Fruit fly (Drosophila melanogaster) whole organism: Measurements from ENCODE around the gene CG42831.

Experiments
- CG8478 ChIP-seq: fragments of >200 bp; optimal IDR thresholded peaks from 2 replicates; lab custom pipeline; 2018; ENCODE audit warnings: inconsistent platforms
- Dll ChIP-seq: fragments of >200 bp; optimal IDR thresholded peaks from 2 replicates; lab custom pipeline; 2017
- EcR ChIP-seq, 2 experiments: fragments of >200 bp; optimal IDR thresholded peaks; 2 replicates each; lab custom pipeline; 2017; ENCODE audit warnings: missing biosample characterization in 2 of 2, missing genetic modification characterization in 2 of 2, missing genetic modification reagents in 2 of 2
- pan ChIP-seq: fragments of >200 bp; optimal IDR thresholded peaks from 2 replicates; lab custom pipeline; 2017
- psq ChIP-seq: fragments of >200 bp; optimal IDR thresholded peaks from 2 replicates; lab custom pipeline; 2017
- usp ChIP-seq: fragments of >200 bp; optimal IDR thresholded peaks from 2 replicates; lab custom pipeline; 2017; ENCODE audit warnings: missing biosample characterization, missing genetic modification characterization, mixed read lengths

Gene CG42831

dm6 chr3L:10840867-10841266 lies 26.2 kb downstream of the CG42831 start:
- TF ChIP-seq psq (lab: Kevin White, UChicago) (no peak), usp (no peak), Dll (lab: Kevin White, UChicago) (no peak), pan (no peak), EcR (GFP tag; optimal IDR thresholded peaks at IDR 0.05; lab: Kevin White, UChicago) (no peak), CG8478 (lab: Kevin White, UChicago) (no peak)

- TF ChIP-seq CG8478 (lab: Kevin White, UChicago) = no peak
- no peak for TF ChIP-seq EcR (GFP tag; optimal IDR thresholded peaks at IDR 0.05; lab: Kevin White, UChicago)
- TF ChIP-seq psq (lab: Kevin White, UChicago) = no peak
- TF ChIP-seq Dll (lab: Kevin White, UChicago) = no peak
- no peak for TF ChIP-seq pan
- TF ChIP-seq usp = no peak
Observed at dm6 chr3L:10841905-10842304, 27.3 kb downstream of the CG42831 start.

- TF ChIP-seq pan (no peak), usp (no peak), Dll (lab: Kevin White, UChicago) (no peak), psq (lab: Kevin White, UChicago) (no peak), CG8478 (lab: Kevin White, UChicago) (no peak), EcR (GFP tag; optimal IDR thresholded peaks at IDR 0.05; lab: Kevin White, UChicago) (no peak)
Observed at dm6 chr3L:10842830-10843229, 28.2 kb downstream of the CG42831 start.

dm6 chr3L:10843273-10843672 lies 28.7 kb downstream of the CG42831 start:
- TF ChIP-seq psq (lab: Kevin White, UChicago) (no peak), pan (no peak), EcR (GFP tag; optimal IDR thresholded peaks at IDR 0.05; lab: Kevin White, UChicago) (no peak), CG8478 (lab: Kevin White, UChicago) (no peak)

- TF ChIP-seq pan (no peak), psq (lab: Kevin White, UChicago) (no peak), Dll (lab: Kevin White, UChicago) (no peak), CG8478 (lab: Kevin White, UChicago) (no peak), usp (no peak), EcR (GFP tag; optimal IDR thresholded peaks at IDR 0.05; lab: Kevin White, UChicago) (no peak)
Observed at dm6 chr3L:10843685-10844084, 29.1 kb downstream of the CG42831 start.

- no peak for TF ChIP-seq psq (lab: Kevin White, UChicago)
- TF ChIP-seq usp = no peak
- no peak for TF ChIP-seq Dll (lab: Kevin White, UChicago)
- no peak for TF ChIP-seq EcR (GFP tag; optimal IDR thresholded peaks at IDR 0.05; lab: Kevin White, UChicago)
- TF ChIP-seq pan = no peak
- no peak for TF ChIP-seq CG8478 (lab: Kevin White, UChicago)
Observed at dm6 chr3L:10844548-10845530, 30.2 kb downstream of the CG42831 start.

dm6 chr3L:10845758-10846157 lies 31.1 kb downstream of the CG42831 start:
- TF ChIP-seq CG8478 (lab: Kevin White, UChicago) = no peak

- TF ChIP-seq pan = peak; percentile 26
- no peak for TF ChIP-seq EcR (GFP tag; optimal IDR thresholded peaks at IDR 0.05; lab: Kevin White, UChicago)
Observed at dm6 chr3L:10847790-10848492, 33.3 kb downstream of the CG42831 start.

- TF ChIP-seq pan = no peak
Observed at dm6 chr3L:10848712-10849377, 34.2 kb downstream of the CG42831 start.

dm6 chr3L:10849620-10850302 lies 35.1 kb downstream of the CG42831 start:
- TF ChIP-seq psq (lab: Kevin White, UChicago) = no peak
- no peak for TF ChIP-seq EcR (GFP tag; optimal IDR thresholded peaks at IDR 0.05; lab: Kevin White, UChicago)
- no peak for TF ChIP-seq usp
- TF ChIP-seq pan = no peak
- no peak for TF ChIP-seq Dll (lab: Kevin White, UChicago)
- no peak for TF ChIP-seq CG8478 (lab: Kevin White, UChicago)

- TF ChIP-seq usp = no peak
- no peak for TF ChIP-seq pan
- no peak for TF ChIP-seq CG8478 (lab: Kevin White, UChicago)
- peak in 1 of 2 experiments; percentile 63 for TF ChIP-seq EcR (GFP tag; optimal IDR thresholded peaks at IDR 0.05; lab: Kevin White, UChicago)
- no peak for TF ChIP-seq Dll (lab: Kevin White, UChicago)
- TF ChIP-seq psq (lab: Kevin White, UChicago) = no peak
Observed at dm6 chr3L:10851107-10851762, 36.6 kb downstream of the CG42831 start.
